Worm (Caenorhabditis elegans) whole organism, young adult: ENCODE results near the gene gln-1.

Experiments used
- C06A6.2 ChIP-seq: fragments of 200-800 bp; sonication (Bioruptor generic); conservative IDR thresholded peaks from 2 replicates; pipeline ENCODE4 v1.3.6; 2022; ENCODE audit warnings: missing genetic modification characterization, missing compliant biosample characterization
- F37B4.10 ChIP-seq: fragments of 200-800 bp; sonication (Bioruptor generic); IDR thresholded peaks from 2 replicates; pipeline ENCODE4 v1.3.6; 2022; ENCODE audit warnings: missing genetic modification characterization, missing compliant biosample characterization
- F57C9.4 ChIP-seq: sonication (generic microtip); optimal IDR thresholded peaks from 2 replicates; lab custom pipeline; 2017; ENCODE audit warnings: mild to moderate bottlenecking, missing genetic modification characterization, missing compliant biosample characterization
- K11D2.4 ChIP-seq: fragments of 200-800 bp; sonication (Bioruptor generic); IDR thresholded peaks from 2 replicates; pipeline ENCODE4 v1.3.6; 2022; ENCODE audit warnings: missing genetic modification reagents, missing genetic modification characterization, missing compliant biosample characterization
- Y53F4B.3 ChIP-seq: fragments of 200-800 bp; sonication (Bioruptor generic); IDR thresholded peaks from 2 replicates; pipeline ENCODE4 v1.3.6; 2022; ENCODE audit warnings: missing genetic modification reagents, missing genetic modification characterization, missing compliant biosample characterization
- akir-1 ChIP-seq: fragments of 200-800 bp; sonication (Bioruptor generic); optimal IDR thresholded peaks from 2 replicates; lab custom pipeline; 2018; ENCODE audit warnings: mild to moderate bottlenecking, missing genetic modification characterization, moderate library complexity, missing compliant biosample characterization
- aptf-2 ChIP-seq: fragments of 200-800 bp; sonication (Bioruptor generic); conservative IDR thresholded peaks from 2 replicates; pipeline ENCODE4 v1.3.6; 2022; ENCODE audit warnings: missing genetic modification reagents, missing genetic modification characterization, missing compliant biosample characterization
- attf-6 ChIP-seq: fragments of 200-800 bp; sonication (Bioruptor generic); IDR thresholded peaks from 2 replicates; pipeline ENCODE4 v1.3.6; 2022; ENCODE audit warnings: missing genetic modification reagents, missing genetic modification characterization, missing compliant biosample characterization
- ceh-27 ChIP-seq: fragments of 200-800 bp; sonication (Bioruptor generic); optimal IDR thresholded peaks from 2 replicates; lab custom pipeline; 2018; ENCODE audit warnings: mild to moderate bottlenecking, missing genetic modification characterization, moderate library complexity, missing compliant biosample characterization
- dpl-1 ChIP-seq: fragments of 150-350 bp; optimal IDR thresholded peaks from 2 replicates; lab custom pipeline; 2014; ENCODE audit warnings: missing biosample characterization, missing genetic modification reagents, missing genetic modification characterization
- egl-18 ChIP-seq: fragments of 200-800 bp; sonication (Bioruptor generic); IDR thresholded peaks from 2 replicates; pipeline ENCODE4 v1.3.6; 2022; ENCODE audit warnings: missing genetic modification reagents, missing genetic modification characterization, missing compliant biosample characterization
- egrh-3 ChIP-seq: fragments of 200-800 bp; sonication (Bioruptor generic); IDR thresholded peaks from 2 replicates; pipeline ENCODE4 v1.3.6; 2022; ENCODE audit warnings: missing genetic modification reagents, missing genetic modification characterization, missing compliant biosample characterization
- ekl-4 ChIP-seq: fragments of 200-800 bp; sonication (Bioruptor generic); IDR thresholded peaks from 2 replicates; pipeline ENCODE4 v1.3.6; 2022; ENCODE audit warnings: missing genetic modification reagents, missing genetic modification characterization, missing compliant biosample characterization
- ets-4 ChIP-seq: fragments of 200-800 bp; sonication (Bioruptor generic); optimal IDR thresholded peaks from 2 replicates; lab custom pipeline; 2018; ENCODE audit warnings: mild to moderate bottlenecking, missing genetic modification characterization, missing compliant biosample characterization
- gei-17 ChIP-seq: fragments of 200-800 bp; sonication (Bioruptor generic); optimal IDR thresholded peaks from 2 replicates; lab custom pipeline; 2018; ENCODE audit warnings: mild to moderate bottlenecking, missing genetic modification characterization, missing compliant biosample characterization
- him-1 ChIP-seq: sonication (generic microtip); optimal IDR thresholded peaks from 2 replicates; lab custom pipeline; 2016; ENCODE audit warnings: missing genotype, missing genetic modification reagents, missing genetic modification characterization, missing compliant biosample characterization
- hrde-1 ChIP-seq: sonication (generic microtip); optimal IDR thresholded peaks from 2 replicates; lab custom pipeline; 2016; ENCODE audit warnings: missing genetic modification characterization, mild to moderate bottlenecking, missing compliant biosample characterization, moderate library complexity, missing genotype, missing genetic modification reagents, borderline replicate concordance
- lag-1 ChIP-seq: fragments of 200-800 bp; sonication (Bioruptor generic); IDR thresholded peaks from 2 replicates; pipeline ENCODE4 v1.3.6; 2022; ENCODE audit warnings: missing genetic modification reagents, missing genetic modification characterization, missing compliant biosample characterization
- let-607 ChIP-seq, 2 experiments: fragments of 200-800 bp in 1 of 2; sonication (Bioruptor generic) in 1 of 2; sonication (generic microtip) in 1 of 2; optimal IDR thresholded peaks; 2 replicates each; lab custom pipeline; 2016 to 2018; ENCODE audit warnings: mild to moderate bottlenecking in 2 of 2, missing compliant biosample characterization in 2 of 2, missing genetic modification characterization in 2 of 2, moderate library complexity in 2 of 2, missing genotype in 1 of 2
- lin-26 ChIP-seq: fragments of 200-800 bp; sonication (Bioruptor generic); IDR thresholded peaks from 2 replicates; pipeline ENCODE4 v1.3.6; 2022; ENCODE audit warnings: missing genetic modification reagents, missing genetic modification characterization, missing compliant biosample characterization
- lsl-1 ChIP-seq: fragments of 200-800 bp; sonication (Bioruptor generic); optimal IDR thresholded peaks from 2 replicates; lab custom pipeline; 2018; ENCODE audit warnings: mild to moderate bottlenecking, missing genetic modification characterization, moderate library complexity, missing compliant biosample characterization
- mcd-1 ChIP-seq: fragments of 200-800 bp; sonication (Bioruptor generic); IDR thresholded peaks from 2 replicates; pipeline ENCODE4 v1.3.6; 2022; ENCODE audit warnings: missing genetic modification reagents, missing genetic modification characterization, missing compliant biosample characterization
- nfya-2 ChIP-seq: fragments of 200-800 bp; sonication (Bioruptor generic); IDR thresholded peaks from 2 replicates; pipeline ENCODE4 v1.3.6; 2022; ENCODE audit warnings: missing genetic modification reagents, missing genetic modification characterization, missing compliant biosample characterization
- nfyb-1 ChIP-seq: fragments of 200-800 bp; sonication (Bioruptor generic); IDR thresholded peaks from 2 replicates; pipeline ENCODE4 v1.3.6; 2022; ENCODE audit warnings: missing genetic modification reagents, missing genetic modification characterization, missing compliant biosample characterization
- nhr-120 ChIP-seq: fragments of 200-800 bp; sonication (Bioruptor generic); IDR thresholded peaks from 2 replicates; pipeline ENCODE4 v1.3.6; 2022; ENCODE audit warnings: missing genetic modification characterization, missing compliant biosample characterization
- nhr-179 ChIP-seq: sonication (generic microtip); optimal IDR thresholded peaks from 2 replicates; lab custom pipeline; 2016; ENCODE audit warnings: mild to moderate bottlenecking, missing genetic modification characterization, missing compliant biosample characterization
- nhr-80 ChIP-seq: sonication (generic microtip); optimal IDR thresholded peaks from 2 replicates; lab custom pipeline; 2016; ENCODE audit warnings: missing genetic modification characterization, missing compliant biosample characterization
- pha-4 ChIP-seq: fragments of 150-350 bp; sonication (generic microtip); optimal IDR thresholded peaks from 2 replicates; lab custom pipeline; 2014; ENCODE audit warnings: missing biosample characterization, missing genetic modification reagents, missing genetic modification characterization
- rcor-1 ChIP-seq: fragments of 200-800 bp; sonication (Bioruptor generic); IDR thresholded peaks from 2 replicates; pipeline ENCODE4 v1.3.6; 2022; ENCODE audit warnings: missing genetic modification reagents, missing genetic modification characterization, missing compliant biosample characterization
- rec-8 ChIP-seq, 2 experiments: sonication (generic microtip); optimal IDR thresholded peaks; 2 replicates each; lab custom pipeline; 2016; ENCODE audit warnings: mild to moderate bottlenecking in 2 of 2, missing genetic modification characterization in 2 of 2, missing genetic modification reagents in 2 of 2, missing genotype in 2 of 2, missing biosample characterization in 1 of 2, missing compliant biosample characterization in 1 of 2, moderate library complexity in 1 of 2
- sdz-38 ChIP-seq: sonication (generic microtip); optimal IDR thresholded peaks from 2 replicates; lab custom pipeline; 2016; ENCODE audit warnings: missing genotype, missing genetic modification characterization, missing compliant biosample characterization
- snpc-1.1 ChIP-seq: sonication (generic microtip); optimal IDR thresholded peaks from 2 replicates; lab custom pipeline; 2017; ENCODE audit warnings: missing genetic modification characterization, mild to moderate bottlenecking, missing compliant biosample characterization, antibody characterized with exemption, moderate library complexity, missing genotype, missing genetic modification reagents; ENCODE audit not compliant: insufficient read depth
- sptf-2 ChIP-seq: fragments of 200-800 bp; sonication (Bioruptor generic); optimal IDR thresholded peaks from 2 replicates; lab custom pipeline; 2018; ENCODE audit warnings: mild to moderate bottlenecking, missing genetic modification characterization, missing compliant biosample characterization
- zfh-2 ChIP-seq: fragments of 200-800 bp; sonication (Bioruptor generic); conservative IDR thresholded peaks from 2 replicates; pipeline ENCODE4 v1.3.6; 2022; ENCODE audit warnings: missing genetic modification reagents, missing genetic modification characterization, missing compliant biosample characterization
- zim-3 ChIP-seq: sonication (generic microtip); optimal IDR thresholded peaks from 2 replicates; lab custom pipeline; 2017; ENCODE audit warnings: mild to moderate bottlenecking, missing genetic modification characterization, moderate library complexity, missing compliant biosample characterization
- ztf-28 ChIP-seq: fragments of 200-800 bp; sonication (Bioruptor generic); IDR thresholded peaks from 2 replicates; pipeline ENCODE4 v1.3.6; 2022; ENCODE audit warnings: missing genetic modification reagents, missing genetic modification characterization, missing compliant biosample characterization
- ztf-3 ChIP-seq: fragments of 200-800 bp; sonication (Bioruptor generic); optimal IDR thresholded peaks from 2 replicates; lab custom pipeline; 2018; ENCODE audit warnings: mild to moderate bottlenecking, missing genetic modification characterization, missing compliant biosample characterization
- ztf-6 ChIP-seq: fragments of 200-800 bp; sonication (Bioruptor generic); IDR thresholded peaks from 2 replicates; pipeline ENCODE4 v1.3.6; 2022; ENCODE audit warnings: missing genetic modification reagents, missing genetic modification characterization, missing compliant biosample characterization

gln-1 gene

DNA sequence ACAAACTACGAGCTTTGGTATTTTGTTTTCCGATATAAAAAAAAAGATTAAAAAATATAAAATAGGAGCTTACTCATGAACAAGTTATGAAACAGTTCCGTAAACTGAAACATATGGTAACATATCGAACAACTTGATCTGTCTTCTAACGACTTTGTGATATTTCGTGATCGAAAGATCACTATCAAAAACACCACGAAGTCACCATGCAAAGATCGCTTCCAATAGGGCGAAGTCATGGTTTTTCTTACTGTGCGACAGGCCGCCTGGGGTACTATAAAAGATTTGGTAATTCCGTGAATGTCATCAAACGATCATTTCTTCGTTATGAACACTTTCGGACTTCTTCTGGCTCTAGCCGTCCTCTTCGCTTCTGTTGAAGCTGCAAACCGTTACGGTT lies 24.6 kb downstream of the gln-1 start, which contains the start of gene C45B2.3:
TSS of gene C45B2.3 (plus strand) at position 301 of the 400 bp plus-strand sequence.
- TF ChIP-seq sdz-38 (no peak), rcor-1 (GFP tag; lab: Robert Waterston, UW) (no peak), him-1 (tag; lab: Kevin White, UChicago) (no peak), nhr-80 (tag; lab: Kevin White, UChicago) (no peak), akir-1 (GFP tag; lab: Kevin White, UChicago) (no peak), ets-4 (no peak), dpl-1 (GFP tag; lab: Kevin White, UChicago) (no peak), egl-18 (GFP tag; lab: Robert Waterston, UW) (no peak), ekl-4 (no peak), C06A6.2 (GFP tag; lab: Robert Waterston, UW) (no peak), pha-4 (tag; lab: Kevin White, UChicago) (no peak), lsl-1 (no peak), hrde-1 (tag; lab: Kevin White, UChicago) (no peak), nhr-120 (GFP tag; lab: Robert Waterston, UW) (no peak), F57C9.4 (tag; lab: Kevin White, UChicago) (no peak)

DNA sequence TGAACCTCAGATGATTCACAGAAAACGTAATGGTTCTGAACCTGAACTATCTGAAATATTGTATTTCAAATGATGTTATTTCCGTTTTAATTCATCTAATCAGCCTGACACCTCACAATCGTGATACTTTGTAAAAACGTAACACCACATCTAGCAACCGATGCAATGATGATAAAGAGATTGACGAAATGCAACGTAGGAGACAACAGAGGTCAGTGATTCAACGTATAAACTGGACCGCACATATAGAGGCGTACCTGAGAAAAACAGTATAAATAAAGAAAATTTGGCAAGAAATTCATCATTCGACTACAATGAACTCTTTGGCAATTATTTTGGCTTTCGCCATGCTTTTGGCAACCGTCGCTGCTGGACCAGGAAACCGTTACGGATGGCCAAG lies 26.4 kb downstream of the gln-1 start, which contains the start of gene C45B2.2:
TSS of gene C45B2.2 (plus strand) at position 301 of the 400 bp plus-strand sequence.
- TF ChIP-seq lin-26 (GFP tag; lab: Robert Waterston, UW) (no peak), gei-17 (GFP tag; lab: Kevin White, UChicago) (no peak), ztf-28 (no peak), hrde-1 (tag; lab: Kevin White, UChicago) (no peak), attf-6 (no peak), nhr-179 (tag; lab: Kevin White, UChicago) (no peak), ztf-6 (GFP tag; lab: Robert Waterston, UW) (no peak), zfh-2 (no peak), nfyb-1 (GFP tag; lab: Robert Waterston, UW) (no peak), mcd-1 (GFP tag; lab: Robert Waterston, UW) (no peak), sptf-2 (no peak), lag-1 (no peak), snpc-1.1 (no peak), let-607 (tag; optimal IDR thresholded peaks at IDR 0.05; lab: Kevin White, UChicago) (no peak), Y53F4B.3 (no peak), ceh-27 (GFP tag; lab: Kevin White, UChicago) (no peak)

DNA sequence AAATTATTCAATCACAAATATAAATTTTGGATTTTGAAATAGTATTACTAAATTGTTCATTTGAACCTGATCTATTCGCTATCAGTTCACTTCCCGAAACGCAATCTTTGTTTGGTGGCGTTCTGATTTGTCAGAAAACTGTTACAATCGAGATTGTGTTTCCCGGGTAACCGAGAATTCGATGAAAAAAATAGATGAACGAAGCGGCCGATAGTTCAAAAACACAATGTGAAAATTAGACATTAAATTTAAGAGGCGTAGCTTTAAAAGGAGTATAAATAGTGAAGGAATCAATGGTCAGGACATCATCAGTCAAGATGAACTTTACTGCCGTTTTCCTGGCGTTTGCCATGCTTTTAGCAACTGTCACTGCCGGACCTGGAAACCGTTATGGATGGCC lies 27.8 kb downstream of the gln-1 start, which contains the start of gene C45B2.1:
TSS of gene C45B2.1 (plus strand) at position 301 of the 400 bp plus-strand sequence.
- TF ChIP-seq akir-1 (GFP tag; lab: Kevin White, UChicago), result no peak
- no peak for TF ChIP-seq zim-3 (tag; lab: Kevin White, UChicago)
- no peak for TF ChIP-seq ztf-3 (GFP tag; lab: Kevin White, UChicago)
- TF ChIP-seq ztf-28, result no peak
- no peak for TF ChIP-seq egrh-3 (GFP tag; lab: Robert Waterston, UW)
- no peak for TF ChIP-seq K11D2.4 (GFP tag; lab: Robert Waterston, UW)
- no peak for TF ChIP-seq F37B4.10 (GFP tag; lab: Robert Waterston, UW)
- TF ChIP-seq aptf-2 (GFP tag; lab: Robert Waterston, UW), result no peak
- TF ChIP-seq ets-4, result no peak
- no peak for TF ChIP-seq nfya-2 (GFP tag; lab: Robert Waterston, UW)
- no peak for TF ChIP-seq pha-4 (tag; lab: Kevin White, UChicago)
- TF ChIP-seq sptf-2, result no peak
- no peak for TF ChIP-seq attf-6
- no peak for TF ChIP-seq rec-8 (tag; optimal IDR thresholded peaks at IDR 0.05; lab: Kevin White, UChicago)
- TF ChIP-seq, all 124 proteins: peak for 0
